Worm (Caenorhabditis elegans) whole organism, early embryonic: ENCODE results near the gene Y53F4B.19.

ENCODE experiments used
- B0310.2 ChIP-seq: sonication (generic microtip); optimal IDR thresholded peaks from 2 replicates; lab custom pipeline; 2016; ENCODE audit warnings: mild to moderate bottlenecking, missing genetic modification characterization, missing compliant biosample characterization
- F13C5.2 ChIP-seq: sonication (generic microtip); optimal IDR thresholded peaks from 2 replicates; lab custom pipeline; 2017; ENCODE audit warnings: mild to moderate bottlenecking, missing genetic modification characterization, inconsistent platforms, missing compliant biosample characterization
- aly-1 ChIP-seq: sonication (generic microtip); optimal IDR thresholded peaks from 2 replicates; lab custom pipeline; 2016; ENCODE audit warnings: missing genetic modification characterization, missing compliant biosample characterization
- ama-1 ChIP-seq: fragments of 150-350 bp; optimal IDR thresholded peaks from 2 replicates; lab custom pipeline; 2014
- ceh-13 ChIP-seq: fragments of 200-800 bp; sonication (Bioruptor generic); optimal IDR thresholded peaks from 2 replicates; lab custom pipeline; 2018; ENCODE audit warnings: mild to moderate bottlenecking, missing genetic modification characterization, missing compliant biosample characterization
- ceh-36 ChIP-seq: sonication (generic microtip); optimal IDR thresholded peaks from 2 replicates; lab custom pipeline; 2016; ENCODE audit warnings: missing genetic modification characterization, inconsistent platforms, missing compliant biosample characterization
- ets-7 ChIP-seq: sonication (generic microtip); optimal IDR thresholded peaks from 2 replicates; lab custom pipeline; 2016; ENCODE audit warnings: missing genotype, missing genetic modification characterization, missing compliant biosample characterization
- flt-1 ChIP-seq: fragments of 200-800 bp; sonication (Bioruptor generic); IDR thresholded peaks from 2 replicates; pipeline ENCODE4 v1.3.6; 2022; ENCODE audit warnings: missing genetic modification characterization, missing compliant biosample characterization
- hmbx-1 ChIP-seq: sonication (generic microtip); optimal IDR thresholded peaks from 2 replicates; lab custom pipeline; 2016; ENCODE audit warnings: mild to moderate bottlenecking, missing genetic modification characterization, missing compliant biosample characterization
- hmg-4 ChIP-seq: fragments of 200-800 bp; sonication (Bioruptor generic); optimal IDR thresholded peaks from 2 replicates; lab custom pipeline; 2018; ENCODE audit warnings: mild to moderate bottlenecking, missing genetic modification characterization, missing compliant biosample characterization
- hnd-1 ChIP-seq: sonication (generic microtip); optimal IDR thresholded peaks from 2 replicates; lab custom pipeline; 2016; ENCODE audit warnings: missing genetic modification characterization, missing compliant biosample characterization
- pes-1 ChIP-seq: fragments of 200-800 bp; sonication (Bioruptor generic); IDR thresholded peaks from 2 replicates; pipeline ENCODE4 v1.3.6; 2022; ENCODE audit warnings: missing genetic modification reagents, missing genetic modification characterization, missing compliant biosample characterization
- scrt-1 ChIP-seq: fragments of 200-800 bp; sonication (Bioruptor generic); IDR thresholded peaks from 2 replicates; pipeline ENCODE4 v1.3.6; 2022; ENCODE audit warnings: missing genetic modification characterization, missing compliant biosample characterization
- sea-1 ChIP-seq: fragments of 200-800 bp; sonication (Bioruptor generic); conservative IDR thresholded peaks from 2 replicates; pipeline ENCODE4 v1.3.6; 2022; ENCODE audit warnings: missing genetic modification characterization, missing compliant biosample characterization
- tbx-11 ChIP-seq: fragments of 200-800 bp; sonication (Bioruptor generic); IDR thresholded peaks from 2 replicates; pipeline ENCODE4 v1.3.6; 2022; ENCODE audit warnings: missing genetic modification characterization, missing compliant biosample characterization
- tbx-37 ChIP-seq: fragments of 200-800 bp; sonication (Bioruptor generic); conservative IDR thresholded peaks from 2 replicates; pipeline ENCODE4 v1.3.6; 2022; ENCODE audit warnings: missing genetic modification reagents, missing genetic modification characterization, missing compliant biosample characterization
- tra-4 ChIP-seq: sonication (generic microtip); optimal IDR thresholded peaks from 2 replicates; lab custom pipeline; 2017; ENCODE audit warnings: missing genetic modification characterization, missing compliant biosample characterization

Gene Y53F4B.19

DNA sequence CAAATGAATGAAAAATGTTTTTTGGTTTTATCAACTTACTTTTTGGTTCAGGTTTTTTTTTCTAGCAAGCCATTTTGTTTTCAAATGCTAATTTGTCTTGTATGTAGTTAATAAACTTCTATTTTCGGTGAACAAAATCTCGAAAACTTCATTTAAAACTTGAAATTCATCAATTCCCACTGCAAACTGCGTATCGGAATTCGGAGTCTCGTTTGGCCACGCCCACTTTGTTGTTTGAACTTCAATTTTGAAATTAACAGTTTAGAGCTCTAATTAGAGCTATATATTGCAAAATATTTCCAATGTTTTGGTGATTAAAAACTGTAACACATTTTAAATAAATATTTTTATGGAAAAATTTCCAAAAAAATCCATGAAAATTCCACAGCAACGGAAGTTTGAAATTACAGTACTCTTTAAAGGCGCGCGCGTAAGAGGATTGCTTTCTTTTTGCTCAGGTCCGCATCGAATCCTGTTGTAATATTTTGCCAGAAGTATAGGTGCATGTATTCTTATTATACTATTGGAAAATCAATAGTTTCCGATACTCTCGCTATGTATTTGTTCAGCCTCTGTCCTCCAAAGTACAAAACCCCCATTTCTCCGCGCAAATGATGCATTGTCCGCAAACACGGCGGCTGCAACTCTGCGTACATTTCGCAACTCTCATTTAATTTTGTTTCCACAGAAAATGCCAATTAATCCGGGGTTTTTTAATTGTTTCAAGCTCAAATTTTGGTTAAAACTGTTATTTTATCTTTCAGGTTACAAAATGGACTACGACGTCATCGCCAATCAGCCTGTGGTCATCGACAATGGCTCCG lies 43.0 kb downstream of the Y53F4B.19 start, which contains the start of gene arp-1:
TSS of gene arp-1 (plus strand) at position 765 of the 824 bp plus-strand sequence.
- TF ChIP-seq ceh-13 (GFP tag; lab: Kevin White, UChicago) (no peak), hmg-4 (peak; percentile 35), tra-4 (tag; lab: Kevin White, UChicago) (no peak), tbx-11 (no peak)

DNA sequence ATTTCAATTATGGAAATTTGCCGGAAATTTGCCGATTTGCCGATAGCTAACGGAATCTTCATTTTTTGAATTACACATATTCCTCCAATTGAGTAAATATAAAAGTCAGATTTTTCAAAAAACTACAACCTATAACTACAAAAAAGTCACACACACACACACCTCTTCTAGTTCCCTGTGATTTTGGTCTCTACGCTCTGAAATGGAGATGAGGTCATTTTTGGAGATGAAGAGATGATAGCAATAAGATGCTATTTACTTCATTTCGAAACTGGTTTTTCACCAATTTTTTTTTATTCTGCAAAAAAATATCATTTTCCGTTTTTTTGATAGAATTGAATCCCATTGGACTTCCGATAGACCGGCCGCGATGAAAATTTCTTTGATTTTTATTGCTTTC lies 47.5 kb downstream of the Y53F4B.19 start, which contains the start of gene Y53F4B.23:
TSS of gene Y53F4B.23 (plus strand) at position 312 of the 400 bp plus-strand sequence.
- no peak for TF ChIP-seq ceh-13 (GFP tag; lab: Kevin White, UChicago)
- no peak for TF ChIP-seq flt-1 (GFP tag; lab: Robert Waterston, UW)
- no peak for TF ChIP-seq ceh-36 (tag; lab: Kevin White, UChicago)
- TF ChIP-seq scrt-1 (GFP tag; lab: Robert Waterston, UW), result no peak
- TF ChIP-seq aly-1, result no peak
- TF ChIP-seq hnd-1 (tag; lab: Kevin White, UChicago), result no peak
- no peak for TF ChIP-seq tbx-37 (GFP tag; lab: Robert Waterston, UW)
- TF ChIP-seq pes-1 (GFP tag; lab: Robert Waterston, UW), result no peak
- TF ChIP-seq sea-1, result no peak
- TF ChIP-seq hmg-4, result no peak
- TF ChIP-seq B0310.2 (tag; lab: Kevin White, UChicago), result no peak
- no peak for TF ChIP-seq tbx-11
- TF ChIP-seq ama-1 (lab: Kevin White, UChicago), result no peak
- TF ChIP-seq hmbx-1 (tag; lab: Kevin White, UChicago), result no peak
- no peak for TF ChIP-seq ets-7 (tag; lab: Kevin White, UChicago)
- no peak for TF ChIP-seq tra-4 (tag; lab: Kevin White, UChicago)
- TF ChIP-seq F13C5.2 (tag; lab: Kevin White, UChicago), result no peak
